Fruit fly (Drosophila melanogaster) whole organism, adult: Measurements from ENCODE around the gene Rdh.

Experiments
- CG7045 ChIP-seq: fragments of 200-800 bp; sonication (Bioruptor generic); optimal IDR thresholded peaks from 2 replicates; lab custom pipeline; 2017; ENCODE audit warnings: missing biosample characterization, mild to moderate bottlenecking, missing genetic modification characterization
- Hr96 ChIP-seq: fragments of 200-800 bp; sonication (Bioruptor generic); optimal IDR thresholded peaks from 2 replicates; lab custom pipeline; 2016; ENCODE audit warnings: missing biosample characterization, missing genetic modification characterization
- kay ChIP-seq: fragments of 200-800 bp; sonication (Bioruptor generic); peaks from one replicate; lab custom pipeline; 2016; ENCODE audit warnings: missing biosample characterization, missing genetic modification characterization, borderline replicate concordance
- tj ChIP-seq: fragments of 200-800 bp; sonication (Bioruptor generic); optimal IDR thresholded peaks from 3 replicates; lab custom pipeline; 2017; ENCODE audit warnings: missing biosample characterization, mild to moderate bottlenecking, missing genetic modification characterization, moderate library complexity

dm6 chr3L:3871284-3871683 lies 46.0 kb downstream of the Rdh start:
- no peak for TF ChIP-seq Hr96
- no peak for TF ChIP-seq kay (GFP tag; lab: Kevin White, UChicago)
- TF ChIP-seq CG7045 (GFP tag; lab: Kevin White, UChicago): no peak
- no peak for TF ChIP-seq tj
